Fruit fly (Drosophila melanogaster) whole organism, prepupa: ENCODE results near the gene CG9168.

Experiments
- Blimp-1 ChIP-seq: fragments of 200-800 bp; sonication (Bioruptor generic); optimal IDR thresholded peaks from 3 replicates; lab custom pipeline; 2017; ENCODE audit warnings: missing biosample characterization, missing genetic modification characterization, mild to moderate bottlenecking, moderate library complexity, missing genetic modification reagents
- CG10631 ChIP-seq: fragments of 200-800 bp; sonication (Bioruptor generic); optimal IDR thresholded peaks from 2 replicates; lab custom pipeline; 2016; ENCODE audit warnings: missing biosample characterization, missing genetic modification characterization
- CG10669 ChIP-seq: fragments of 200-800 bp; sonication (Bioruptor generic); optimal IDR thresholded peaks from 3 replicates; lab custom pipeline; 2018; ENCODE audit warnings: missing biosample characterization, mild to moderate bottlenecking, missing genetic modification characterization, moderate library complexity
- CG11762 ChIP-seq: fragments of 200-800 bp; sonication (Bioruptor generic); optimal IDR thresholded peaks from 3 replicates; lab custom pipeline; 2016; ENCODE audit warnings: missing biosample characterization, missing genetic modification characterization; ENCODE audit not compliant: insufficient read depth
- CG11902 ChIP-seq: fragments of 200-800 bp; sonication (Bioruptor generic); optimal IDR thresholded peaks from 3 replicates; lab custom pipeline; 2016; ENCODE audit warnings: missing biosample characterization, missing genetic modification characterization
- CG15336 ChIP-seq: fragments of 200-800 bp; sonication (Bioruptor generic); IDR thresholded peaks from 2 replicates; pipeline ENCODE4 v1.3.6; 2022; ENCODE audit warnings: missing biosample characterization, missing genetic modification characterization
- CG1621 ChIP-seq: fragments of 200-800 bp; sonication (Bioruptor generic); optimal IDR thresholded peaks from 3 replicates; lab custom pipeline; 2018; ENCODE audit warnings: missing biosample characterization, mild to moderate bottlenecking, missing genetic modification characterization
- CG16779 ChIP-seq: fragments of 200-800 bp; sonication (Bioruptor generic); optimal IDR thresholded peaks from 3 replicates; lab custom pipeline; 2017; ENCODE audit warnings: missing biosample characterization, mild to moderate bottlenecking, missing genetic modification characterization
- CG3032 ChIP-seq: fragments of 200-800 bp; optimal IDR thresholded peaks from 2 replicates; lab custom pipeline; 2019; ENCODE audit warnings: missing biosample characterization, mild to moderate bottlenecking, missing genetic modification characterization, moderate library complexity
- CG34406 ChIP-seq: fragments of 200-800 bp; sonication (Bioruptor generic); optimal IDR thresholded peaks from 3 replicates; lab custom pipeline; 2016; ENCODE audit warnings: missing biosample characterization, missing genetic modification characterization
- CG4318 ChIP-seq: fragments of 200-800 bp; sonication (Bioruptor generic); optimal IDR thresholded peaks from 3 replicates; lab custom pipeline; 2017; ENCODE audit warnings: missing biosample characterization, mild to moderate bottlenecking, missing genetic modification characterization
- CG6163 ChIP-seq: fragments of 200-800 bp; sonication (Bioruptor generic); IDR thresholded peaks from 3 replicates; pipeline ENCODE4 v1.3.6; 2022; ENCODE audit warnings: missing biosample characterization, missing genetic modification characterization
- CG6276 ChIP-seq: fragments of 200-800 bp; sonication (Bioruptor generic); optimal IDR thresholded peaks from 2 replicates; lab custom pipeline; 2017; ENCODE audit warnings: missing biosample characterization, mild to moderate bottlenecking, missing genetic modification characterization
- CG6792 ChIP-seq: fragments of 200-800 bp; sonication (Bioruptor generic); optimal IDR thresholded peaks from 3 replicates; lab custom pipeline; 2016; ENCODE audit warnings: missing biosample characterization, missing genetic modification characterization
- CG6808 ChIP-seq: fragments of 200-800 bp; sonication (Bioruptor generic); optimal IDR thresholded peaks from 3 replicates; lab custom pipeline; 2017; ENCODE audit warnings: missing biosample characterization, missing genetic modification characterization, mild to moderate bottlenecking, moderate library complexity, missing genetic modification reagents
- CG6854 ChIP-seq: fragments of 200-800 bp; sonication (Bioruptor generic); optimal IDR thresholded peaks from 2 replicates; lab custom pipeline; 2017; ENCODE audit warnings: missing biosample characterization, mild to moderate bottlenecking, missing genetic modification characterization
- CG7368 ChIP-seq: fragments of 200-800 bp; sonication (Bioruptor generic); optimal IDR thresholded peaks from 3 replicates; lab custom pipeline; 2016; ENCODE audit warnings: missing biosample characterization, missing genetic modification characterization
- CG8119 ChIP-seq: fragments of 200-800 bp; sonication (Bioruptor generic); IDR thresholded peaks from 3 replicates; pipeline ENCODE4 v1.3.6; 2022; ENCODE audit warnings: missing biosample characterization, missing genetic modification characterization
- CG8319 ChIP-seq: fragments of 200-800 bp; sonication (Bioruptor generic); optimal IDR thresholded peaks from 3 replicates; lab custom pipeline; 2016; ENCODE audit warnings: missing biosample characterization, missing genetic modification characterization
- CG9139 ChIP-seq: fragments of 200-800 bp; sonication (Bioruptor generic); optimal IDR thresholded peaks from 3 replicates; lab custom pipeline; 2017; ENCODE audit warnings: missing biosample characterization, mild to moderate bottlenecking, missing genetic modification characterization
- Eip78C ChIP-seq: fragments of 200-800 bp; sonication (Bioruptor generic); peaks from one replicate; lab custom pipeline; 2016; ENCODE audit warnings: missing biosample characterization, missing genetic modification characterization
- Eip93F ChIP-seq: fragments of 200-800 bp; sonication (Bioruptor generic); optimal IDR thresholded peaks from 2 replicates; lab custom pipeline; 2016; ENCODE audit warnings: missing biosample characterization, mild to moderate bottlenecking, missing genetic modification characterization
- Ets21C ChIP-seq: fragments of 200-800 bp; sonication (Bioruptor generic); optimal IDR thresholded peaks from 3 replicates; lab custom pipeline; 2016; ENCODE audit warnings: missing biosample characterization, missing genetic modification characterization
- Ets96B ChIP-seq: fragments of 200-800 bp; optimal IDR thresholded peaks from 2 replicates; lab custom pipeline; 2019; ENCODE audit warnings: missing biosample characterization, mild to moderate bottlenecking, missing genetic modification characterization, moderate library complexity
- Gug ChIP-seq: fragments of 200-800 bp; sonication (Bioruptor generic); IDR thresholded peaks from 2 replicates; pipeline ENCODE4 v1.3.6; 2022; ENCODE audit warnings: missing biosample characterization, missing genetic modification characterization
- Hr38 ChIP-seq: sonication (Bioruptor generic); optimal IDR thresholded peaks from 2 replicates; lab custom pipeline; 2016; ENCODE audit warnings: missing biosample characterization, missing genetic modification characterization
- Hr39 ChIP-seq: fragments of 200-800 bp; sonication (Bioruptor generic); optimal IDR thresholded peaks from 2 replicates; lab custom pipeline; 2016; ENCODE audit warnings: missing biosample characterization, missing genetic modification characterization
- Hr4 ChIP-seq: fragments of 200-800 bp; sonication (Bioruptor generic); optimal IDR thresholded peaks from 3 replicates; lab custom pipeline; 2016; ENCODE audit warnings: missing biosample characterization, missing genetic modification characterization
- Met ChIP-seq: fragments of 200-800 bp; sonication (Bioruptor generic); optimal IDR thresholded peaks from 3 replicates; lab custom pipeline; 2016; ENCODE audit warnings: missing biosample characterization, missing genetic modification characterization
- OdsH ChIP-seq: fragments of 200-800 bp; sonication (Bioruptor generic); optimal IDR thresholded peaks from 3 replicates; lab custom pipeline; 2016; ENCODE audit warnings: missing biosample characterization, missing genetic modification characterization
- Smox ChIP-seq: fragments of 200-800 bp; sonication (Bioruptor generic); optimal IDR thresholded peaks from 3 replicates; lab custom pipeline; 2016; ENCODE audit warnings: missing biosample characterization, missing genetic modification characterization
- Sox102F ChIP-seq: fragments of 200-800 bp; sonication (Bioruptor generic); optimal IDR thresholded peaks from 2 replicates; lab custom pipeline; 2016; ENCODE audit warnings: missing biosample characterization, mild to moderate bottlenecking, missing genetic modification characterization
- Sox14 ChIP-seq: fragments of 200-800 bp; sonication (Bioruptor generic); optimal IDR thresholded peaks from 3 replicates; lab custom pipeline; 2016; ENCODE audit warnings: missing biosample characterization, missing genetic modification characterization
- Sox15 ChIP-seq: fragments of 200-800 bp; sonication (Bioruptor generic); optimal IDR thresholded peaks from 3 replicates; lab custom pipeline; 2016; ENCODE audit warnings: missing biosample characterization, missing genetic modification characterization
- achi ChIP-seq: fragments of 200-800 bp; sonication (Bioruptor generic); optimal IDR thresholded peaks from 3 replicates; lab custom pipeline; 2016; ENCODE audit warnings: missing biosample characterization, missing genetic modification characterization
- cyc ChIP-seq: fragments of 200-800 bp; sonication (Bioruptor generic); optimal IDR thresholded peaks from 3 replicates; lab custom pipeline; 2016; ENCODE audit warnings: missing biosample characterization, missing genetic modification characterization
- dac ChIP-seq: fragments of 200-800 bp; sonication (Bioruptor generic); optimal IDR thresholded peaks from 2 replicates; lab custom pipeline; 2017; ENCODE audit warnings: missing biosample characterization, mild to moderate bottlenecking, missing genetic modification characterization
- dsx ChIP-seq: fragments of 200-800 bp; optimal IDR thresholded peaks from 3 replicates; lab custom pipeline; 2019; ENCODE audit warnings: missing biosample characterization, mild to moderate bottlenecking, missing genetic modification characterization, moderate library complexity; ENCODE audit not compliant: poor library complexity, severe bottlenecking
- eg ChIP-seq: fragments of 200-800 bp; sonication (Bioruptor generic); IDR thresholded peaks from 3 replicates; pipeline ENCODE4 v1.3.6; 2022; ENCODE audit warnings: missing biosample characterization, missing genetic modification characterization
- esn ChIP-seq: fragments of 200-800 bp; sonication (Bioruptor generic); optimal IDR thresholded peaks from 2 replicates; lab custom pipeline; 2016; ENCODE audit warnings: missing biosample characterization, mild to moderate bottlenecking, missing genetic modification characterization, moderate library complexity
- fd59A ChIP-seq: fragments of 200-800 bp; sonication (Bioruptor generic); optimal IDR thresholded peaks from 2 replicates; lab custom pipeline; 2017; ENCODE audit warnings: missing biosample characterization, mild to moderate bottlenecking, missing genetic modification characterization, missing genetic modification reagents
- fd85E ChIP-seq: fragments of 200-800 bp; sonication (Bioruptor generic); optimal IDR thresholded peaks from 3 replicates; lab custom pipeline; 2016; ENCODE audit warnings: missing biosample characterization, missing genetic modification characterization
- fkh ChIP-seq: fragments of 200-800 bp; sonication (Bioruptor generic); optimal IDR thresholded peaks from 3 replicates; lab custom pipeline; 2017; ENCODE audit warnings: missing biosample characterization, mild to moderate bottlenecking, missing genetic modification characterization, moderate library complexity
- lz ChIP-seq: fragments of 200-800 bp; sonication (Bioruptor generic); optimal IDR thresholded peaks from 3 replicates; lab custom pipeline; 2016; ENCODE audit warnings: missing biosample characterization, missing genetic modification characterization
- net ChIP-seq: fragments of 200-800 bp; sonication (Bioruptor generic); optimal IDR thresholded peaks from 3 replicates; lab custom pipeline; 2016; ENCODE audit warnings: missing biosample characterization, missing genetic modification characterization
- pdm3 ChIP-seq: fragments of 200-800 bp; sonication (Bioruptor generic); optimal IDR thresholded peaks from 3 replicates; lab custom pipeline; 2016; ENCODE audit warnings: missing biosample characterization, missing genetic modification characterization
- salr ChIP-seq, 2 experiments: fragments of 200-800 bp; sonication (Bioruptor generic); optimal IDR thresholded peaks; 3 replicates each; lab custom pipeline; 2016 to 2018; ENCODE audit warnings: missing biosample characterization in 2 of 2, missing genetic modification characterization in 2 of 2, mild to moderate bottlenecking in 1 of 2
- ss ChIP-seq, 2 experiments: fragments of 200-800 bp; sonication (Bioruptor generic); optimal IDR thresholded peaks; 2 replicates in 1 of 2; 3 replicates in 1 of 2; lab custom pipeline; 2017 to 2018; ENCODE audit warnings: mild to moderate bottlenecking in 2 of 2, missing biosample characterization in 2 of 2, missing genetic modification characterization in 2 of 2, moderate library complexity in 1 of 2
- svp ChIP-seq: fragments of 200-800 bp; sonication (Bioruptor generic); peaks from one replicate; lab custom pipeline; 2016; ENCODE audit warnings: missing biosample characterization, missing genetic modification characterization
- vri ChIP-seq: fragments of 200-800 bp; sonication (Bioruptor generic); optimal IDR thresholded peaks from 3 replicates; lab custom pipeline; 2016; ENCODE audit warnings: missing biosample characterization, mild to moderate bottlenecking, missing genetic modification characterization

CG9168 gene

DNA sequence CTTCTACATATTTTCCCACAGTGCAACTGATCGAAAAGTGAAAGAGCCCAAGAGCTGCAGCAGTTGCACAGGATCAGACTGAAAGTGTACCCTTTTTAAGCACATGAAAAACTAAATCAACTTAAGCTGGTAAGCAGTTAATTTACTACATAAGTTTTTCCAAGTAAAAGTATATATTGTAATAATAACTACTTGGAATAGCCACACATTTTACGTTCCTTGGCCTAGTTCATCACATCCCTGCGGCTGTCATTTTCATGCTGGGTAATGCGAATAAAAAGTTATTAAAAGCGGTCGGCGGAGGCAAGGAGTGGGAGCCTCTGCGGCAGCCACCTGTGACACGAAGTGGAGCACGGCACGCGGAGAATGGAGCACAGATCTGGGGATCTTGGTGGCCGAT lies 40.1 kb downstream of the CG9168 start (continued):
- TF ChIP-seq esn (GFP tag; lab: Kevin White, UChicago) (peak; percentile 19), CG15336 (GFP tag; lab: Robert Waterston, UW) (peak; percentile 42), eg (GFP tag; lab: Robert Waterston, UW) (0 out of 3 replicates have a peak, but pooled peaks have one; percentile 24), CG6854 (no peak), Ets96B (peak; percentile 46)
- TF ChIP-seq, all 60 proteins: peak for 30

- TF ChIP-seq fkh (GFP tag; lab: Kevin White, UChicago) (no peak), CG11762 (GFP tag; lab: Kevin White, UChicago) (no peak), Eip93F (GFP tag; lab: Kevin White, UChicago) (no peak), CG10631 (GFP tag; lab: Kevin White, UChicago) (peak; percentile 33), CG7368 (GFP tag; lab: Kevin White, UChicago) (no peak), achi (no peak), CG34406 (peak; percentile 50), ss (GFP tag; optimal IDR thresholded peaks at IDR 0.05; lab: Kevin White, UChicago) (peak in 1 of 2 experiments; percentile 35), dsx (GFP tag; lab: Kevin White, UChicago) (no peak), CG9139 (no peak), Hr39 (GFP tag; lab: Kevin White, UChicago) (peak; percentile 75), CG4318 (GFP tag; lab: Kevin White, UChicago) (no peak), Gug (GFP tag; lab: Robert Waterston, UW) (no peak), CG6792 (GFP tag; lab: Kevin White, UChicago) (peak; percentile 62), salr (GFP tag; optimal IDR thresholded peaks at IDR 0.05; lab: Kevin White, UChicago) (no peak), fd85E (GFP tag; lab: Kevin White, UChicago) (no peak), Met (GFP tag; lab: Kevin White, UChicago) (peak; percentile 77), CG16779 (tag; lab: Kevin White, UChicago) (no peak), CG15336 (GFP tag; lab: Robert Waterston, UW) (no peak), CG8319 (GFP tag; lab: Kevin White, UChicago) (peak; percentile 12), CG6276 (GFP tag; lab: Kevin White, UChicago) (no peak), Eip78C (GFP tag; lab: Kevin White, UChicago) (peak; percentile 89), svp (GFP tag; lab: Kevin White, UChicago) (peak; percentile 88), CG3032 (tag; lab: Kevin White, UChicago) (no peak), Hr38 (GFP tag; lab: Kevin White, UChicago) (no peak), CG10669 (GFP tag; lab: Kevin White, UChicago) (no peak), Ets21C (GFP tag; lab: Kevin White, UChicago) (peak; percentile 51), CG6163 (GFP tag; lab: Robert Waterston, UW) (no peak), CG1621 (tag; lab: Kevin White, UChicago) (no peak), dac (no peak), Sox15 (GFP tag; lab: Kevin White, UChicago) (peak; percentile 51), Blimp-1 (GFP tag; lab: Kevin White, UChicago) (no peak), cyc (peak; percentile 41), net (GFP tag; lab: Kevin White, UChicago) (peak; percentile 41), CG6808 (GFP tag; lab: Kevin White, UChicago) (no peak), CG11902 (GFP tag; lab: Kevin White, UChicago) (peak; percentile 12), fd59A (GFP tag; lab: Kevin White, UChicago) (no peak), CG8119 (GFP tag; lab: Robert Waterston, UW) (no peak), eg (GFP tag; lab: Robert Waterston, UW) (no peak), pdm3 (peak; percentile 54), OdsH (peak; percentile 32), vri (GFP tag; lab: Kevin White, UChicago) (peak; percentile 18), Sox102F (GFP tag; lab: Kevin White, UChicago) (peak; percentile 46), Smox (GFP tag; lab: Kevin White, UChicago) (peak; percentile 69), lz (peak; percentile 65), Sox14 (peak; percentile 54), Hr4 (no peak)
Observed at dm6 chr3L:1457281-1457680, 46.4 kb downstream of the CG9168 start.
